Worm (Caenorhabditis elegans) whole organism, young adult: ENCODE measurements around the gene uaf-1.
A peak's percentile ranks its signal among the peaks of the same experiment; 100 is the strongest.

Source experiments
- B0019.2 ChIP-seq: fragments of 200-800 bp; sonication (Bioruptor generic); conservative IDR thresholded peaks from 2 replicates; pipeline ENCODE4 v1.3.6; 2022; ENCODE audit warnings: missing genetic modification reagents, missing genetic modification characterization, missing compliant biosample characterization
- B0035.1 ChIP-seq: sonication (generic microtip); optimal IDR thresholded peaks from 2 replicates; lab custom pipeline; 2016; ENCODE audit warnings: missing genetic modification characterization, mild to moderate bottlenecking, missing compliant biosample characterization, missing genotype, missing genetic modification reagents
- F23B12.7 ChIP-seq: sonication (generic microtip); optimal IDR thresholded peaks from 2 replicates; lab custom pipeline; 2017; ENCODE audit warnings: missing genetic modification characterization, mild to moderate bottlenecking, missing compliant biosample characterization, antibody characterized with exemption, moderate library complexity; ENCODE audit not compliant: insufficient read depth
- F33H1.4 ChIP-seq: fragments of 200-800 bp; sonication (Bioruptor generic); IDR thresholded peaks from 2 replicates; pipeline ENCODE4 v1.3.6; 2022; ENCODE audit warnings: missing genetic modification reagents, missing genetic modification characterization, missing compliant biosample characterization
- F57C9.4 ChIP-seq: sonication (generic microtip); optimal IDR thresholded peaks from 2 replicates; lab custom pipeline; 2017; ENCODE audit warnings: mild to moderate bottlenecking, missing genetic modification characterization, missing compliant biosample characterization
- T26A5.8 ChIP-seq: sonication (generic microtip); optimal IDR thresholded peaks from 2 replicates; lab custom pipeline; 2016; ENCODE audit warnings: missing genetic modification characterization, missing compliant biosample characterization
- Y53G8AR.9 ChIP-seq: fragments of 200-800 bp; sonication (Bioruptor generic); conservative IDR thresholded peaks from 2 replicates; pipeline ENCODE4 v1.3.6; 2022; ENCODE audit warnings: missing genetic modification reagents, missing genetic modification characterization, missing compliant biosample characterization
- akir-1 ChIP-seq: fragments of 200-800 bp; sonication (Bioruptor generic); optimal IDR thresholded peaks from 2 replicates; lab custom pipeline; 2018; ENCODE audit warnings: mild to moderate bottlenecking, missing genetic modification characterization, moderate library complexity, missing compliant biosample characterization
- aptf-2 ChIP-seq: fragments of 200-800 bp; sonication (Bioruptor generic); conservative IDR thresholded peaks from 2 replicates; pipeline ENCODE4 v1.3.6; 2022; ENCODE audit warnings: missing genetic modification reagents, missing genetic modification characterization, missing compliant biosample characterization
- athp-1 ChIP-seq: sonication (generic microtip); optimal IDR thresholded peaks from 2 replicates; lab custom pipeline; 2017; ENCODE audit warnings: mild to moderate bottlenecking, missing genetic modification characterization, missing compliant biosample characterization
- attf-5 ChIP-seq: fragments of 200-800 bp; sonication (Bioruptor generic); optimal IDR thresholded peaks from 2 replicates; lab custom pipeline; 2018; ENCODE audit warnings: mild to moderate bottlenecking, missing genetic modification characterization, missing compliant biosample characterization
- bed-2 ChIP-seq: fragments of 200-800 bp; sonication (Bioruptor generic); IDR thresholded peaks from 2 replicates; pipeline ENCODE4 v1.3.6; 2022; ENCODE audit warnings: missing genetic modification reagents, missing genetic modification characterization, missing compliant biosample characterization
- cebp-1 ChIP-seq, 2 experiments: fragments of 200-800 bp in 1 of 2; sonication (Bioruptor generic) in 1 of 2; sonication (generic microtip) in 1 of 2; IDR thresholded peaks in 1 of 2; optimal IDR thresholded peaks in 1 of 2; 2 replicates each; pipeline versions ENCODE4 v1.3.6 to Lab custom; 2017 to 2022; ENCODE audit warnings: missing compliant biosample characterization in 2 of 2, missing genetic modification characterization in 2 of 2, mild to moderate bottlenecking in 1 of 2, missing genetic modification reagents in 1 of 2, moderate library complexity in 1 of 2
- ceh-40 ChIP-seq: fragments of 200-800 bp; sonication (Bioruptor generic); IDR thresholded peaks from 2 replicates; pipeline ENCODE4 v1.3.6; 2022; ENCODE audit warnings: missing genetic modification characterization, missing compliant biosample characterization
- ceh-58 ChIP-seq: fragments of 200-800 bp; sonication (Bioruptor generic); IDR thresholded peaks from 2 replicates; pipeline ENCODE4 v1.3.6; 2022; ENCODE audit warnings: missing genetic modification characterization, missing compliant biosample characterization
- dpff-1 ChIP-seq: sonication (generic microtip); optimal IDR thresholded peaks from 2 replicates; lab custom pipeline; 2017; ENCODE audit warnings: mild to moderate bottlenecking, missing genetic modification characterization, missing compliant biosample characterization
- egl-44 ChIP-seq: fragments of 200-800 bp; sonication (Bioruptor generic); IDR thresholded peaks from 2 replicates; pipeline ENCODE4 v1.3.6; 2022; ENCODE audit warnings: missing genetic modification reagents, missing genetic modification characterization, missing compliant biosample characterization
- egrh-3 ChIP-seq: fragments of 200-800 bp; sonication (Bioruptor generic); IDR thresholded peaks from 2 replicates; pipeline ENCODE4 v1.3.6; 2022; ENCODE audit warnings: missing genetic modification reagents, missing genetic modification characterization, missing compliant biosample characterization
- fkh-3 ChIP-seq: sonication (generic microtip); optimal IDR thresholded peaks from 2 replicates; lab custom pipeline; 2016; ENCODE audit warnings: mild to moderate bottlenecking, missing genetic modification characterization, missing compliant biosample characterization
- gei-17 ChIP-seq: fragments of 200-800 bp; sonication (Bioruptor generic); optimal IDR thresholded peaks from 2 replicates; lab custom pipeline; 2018; ENCODE audit warnings: mild to moderate bottlenecking, missing genetic modification characterization, missing compliant biosample characterization
- lin-35 ChIP-seq, 3 experiments: fragments of 150-350 bp in 2 of 3; sonication (generic microtip) in 1 of 3; optimal IDR thresholded peaks; 2 replicates each; lab custom pipeline; 2014 to 2018; ENCODE audit warnings: missing biosample characterization in 3 of 3, missing genetic modification characterization in 3 of 3, missing genetic modification reagents in 3 of 3
- lin-40 ChIP-seq: sonication (generic microtip); optimal IDR thresholded peaks from 2 replicates; lab custom pipeline; 2016; ENCODE audit warnings: missing genetic modification characterization, mild to moderate bottlenecking, missing compliant biosample characterization, missing genotype, missing genetic modification reagents
- madf-10 ChIP-seq: sonication (generic microtip); optimal IDR thresholded peaks from 2 replicates; lab custom pipeline; 2016; ENCODE audit warnings: mild to moderate bottlenecking, missing genetic modification characterization, missing compliant biosample characterization
- mcd-1 ChIP-seq: fragments of 200-800 bp; sonication (Bioruptor generic); IDR thresholded peaks from 2 replicates; pipeline ENCODE4 v1.3.6; 2022; ENCODE audit warnings: missing genetic modification reagents, missing genetic modification characterization, missing compliant biosample characterization
- nhr-80 ChIP-seq: sonication (generic microtip); optimal IDR thresholded peaks from 2 replicates; lab custom pipeline; 2016; ENCODE audit warnings: missing genetic modification characterization, missing compliant biosample characterization
- pha-4 ChIP-seq: fragments of 150-350 bp; sonication (generic microtip); optimal IDR thresholded peaks from 2 replicates; lab custom pipeline; 2014; ENCODE audit warnings: missing biosample characterization, missing genetic modification reagents, missing genetic modification characterization
- rec-8 ChIP-seq, 2 experiments: sonication (generic microtip); optimal IDR thresholded peaks; 2 replicates each; lab custom pipeline; 2016; ENCODE audit warnings: mild to moderate bottlenecking in 2 of 2, missing genetic modification characterization in 2 of 2, missing genetic modification reagents in 2 of 2, missing genotype in 2 of 2, missing biosample characterization in 1 of 2, missing compliant biosample characterization in 1 of 2, moderate library complexity in 1 of 2
- sea-2 ChIP-seq: fragments of 200-800 bp; sonication (Bioruptor generic); IDR thresholded peaks from 2 replicates; pipeline ENCODE4 v1.3.6; 2022; ENCODE audit warnings: missing genetic modification characterization, missing compliant biosample characterization
- snpc-1.3 ChIP-seq: sonication (generic microtip); optimal IDR thresholded peaks from 2 replicates; lab custom pipeline; 2017; ENCODE audit warnings: missing genetic modification characterization, mild to moderate bottlenecking, missing compliant biosample characterization, antibody characterized with exemption, moderate library complexity, missing genotype, missing genetic modification reagents; ENCODE audit not compliant: insufficient read depth
- snpc-4 ChIP-seq, 5 experiments: fragments of 150-350 bp in 1 of 5; sonication (generic microtip) in 4 of 5; optimal IDR thresholded peaks; 2 replicates each; lab custom pipeline; 2014 to 2018; ENCODE audit warnings: missing genetic modification characterization in 5 of 5, missing biosample characterization in 3 of 5, antibody characterized with exemption in 2 of 5, mild to moderate bottlenecking in 2 of 5, missing compliant biosample characterization in 2 of 5, missing genotype in 2 of 5, moderate library complexity in 2 of 5, missing genetic modification reagents in 1 of 5
- tbp1 ChIP-seq: fragments of 200-800 bp; sonication (Bioruptor generic); optimal IDR thresholded peaks from 2 replicates; lab custom pipeline; 2018; ENCODE audit warnings: mild to moderate bottlenecking, missing genetic modification characterization, missing compliant biosample characterization
- xnd-1 ChIP-seq: sonication (generic microtip); optimal IDR thresholded peaks from 2 replicates; lab custom pipeline; 2016; ENCODE audit warnings: missing genotype, missing genetic modification reagents, missing genetic modification characterization, missing compliant biosample characterization
- zfh-2 ChIP-seq: fragments of 200-800 bp; sonication (Bioruptor generic); conservative IDR thresholded peaks from 2 replicates; pipeline ENCODE4 v1.3.6; 2022; ENCODE audit warnings: missing genetic modification reagents, missing genetic modification characterization, missing compliant biosample characterization
- ztf-18 ChIP-seq: sonication (generic microtip); optimal IDR thresholded peaks from 2 replicates; lab custom pipeline; 2016; ENCODE audit warnings: missing genotype, mild to moderate bottlenecking, missing genetic modification characterization, missing compliant biosample characterization
- ztf-22 ChIP-seq: fragments of 200-800 bp; sonication (Bioruptor generic); optimal IDR thresholded peaks from 2 replicates; lab custom pipeline; 2018; ENCODE audit warnings: mild to moderate bottlenecking, missing genetic modification characterization, moderate library complexity, missing compliant biosample characterization
- ztf-26 ChIP-seq: sonication (generic microtip); optimal IDR thresholded peaks from 2 replicates; lab custom pipeline; 2017; ENCODE audit warnings: missing genetic modification characterization, missing compliant biosample characterization

uaf-1 gene

DNA sequence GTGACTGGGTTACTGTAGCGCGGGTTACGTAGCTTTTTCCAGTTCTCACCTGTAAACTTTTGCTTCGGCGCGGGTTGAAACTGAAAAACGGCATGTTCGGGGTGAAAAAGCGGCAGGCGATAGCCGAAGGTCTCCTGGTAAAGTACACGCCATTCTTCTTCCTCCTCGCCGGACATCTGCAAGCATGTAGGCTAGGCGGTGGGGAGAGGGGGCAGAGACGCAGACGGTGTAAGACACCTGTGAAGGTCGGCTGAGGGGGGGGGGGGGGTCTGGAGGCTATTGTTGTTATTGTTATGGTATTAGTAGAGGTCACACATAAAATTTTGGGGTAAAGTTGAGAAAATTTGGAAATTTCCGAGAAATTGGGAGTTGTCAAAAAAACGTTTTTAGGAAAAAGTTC is 23.3 kb downstream of the uaf-1 start, which contains the start of gene fbxo-11.2 (continued):
- TF ChIP-seq B0019.2 (GFP tag; lab: Robert Waterston, UW) (no peak), attf-5 (GFP tag; lab: Kevin White, UChicago) (no peak), mcd-1 (GFP tag; lab: Robert Waterston, UW) (0 out of 2 replicates have a peak, but pooled peaks have one; percentile 21)

DNA sequence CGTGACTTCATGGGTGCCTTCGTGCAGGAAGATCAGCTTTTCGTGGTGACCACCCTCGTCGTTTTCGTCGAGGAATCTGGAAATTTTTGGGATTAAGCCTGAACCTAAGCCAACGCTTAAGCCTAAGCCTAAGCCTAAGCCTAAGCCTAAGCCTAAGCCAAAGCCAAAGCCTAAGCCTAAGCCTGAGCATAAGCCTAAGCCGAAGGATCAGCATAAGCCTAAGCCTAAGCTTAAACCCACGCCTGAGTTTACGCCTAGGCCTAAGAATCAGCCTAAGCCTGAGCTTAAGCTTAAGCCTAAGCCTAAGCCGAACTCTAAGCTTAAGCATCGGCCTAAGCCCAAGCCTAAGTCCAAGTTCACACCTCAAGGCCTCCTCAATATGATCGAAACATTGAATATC is 24.1 kb downstream of the uaf-1 start:
- TF ChIP-seq zfh-2 (GFP tag; lab: Robert Waterston, UW): 0 out of 2 replicates have a peak, but pooled peaks have one; percentile 21
- no peak for TF ChIP-seq B0035.1 (tag; lab: Kevin White, UChicago)
- TF ChIP-seq, all 124 proteins: peak for 1

ce11 chrIII:1051877-1052276 is 24.5 kb downstream of the uaf-1 start:
- TF ChIP-seq T26A5.8 (tag; lab: Kevin White, UChicago) (no peak), egrh-3 (GFP tag; lab: Robert Waterston, UW) (peak; percentile 85), zfh-2 (GFP tag; lab: Robert Waterston, UW) (peak; percentile 85)
- TF ChIP-seq, all 124 proteins: peak for 2

DNA sequence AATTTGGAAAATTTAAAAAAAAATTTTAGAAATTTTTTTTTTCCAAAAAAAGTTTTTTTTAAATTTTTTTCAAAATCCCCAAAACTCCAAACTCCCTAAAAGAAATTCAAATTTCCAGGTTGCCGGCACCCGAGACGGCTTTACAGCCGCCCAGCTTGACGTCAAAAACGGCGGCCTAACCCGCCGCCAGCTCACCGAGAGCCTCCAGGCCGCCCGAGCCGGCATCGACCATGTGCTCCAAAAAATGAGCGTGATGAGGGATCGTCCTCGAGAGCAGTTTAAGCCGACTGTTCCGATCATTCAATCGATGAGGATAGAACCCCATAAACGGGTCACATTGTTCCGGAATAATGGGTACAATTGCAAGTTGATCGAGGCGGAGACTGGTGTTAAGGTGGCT is 32.6 kb downstream of the uaf-1 start:
- TF ChIP-seq fkh-3 (no peak), bed-2 (GFP tag; lab: Robert Waterston, UW) (no peak), egl-44 (GFP tag; lab: Robert Waterston, UW) (no peak), sea-2 (GFP tag; lab: Robert Waterston, UW) (no peak), nhr-80 (no peak), zfh-2 (GFP tag; lab: Robert Waterston, UW) (peak; percentile 76), F57C9.4 (tag; lab: Kevin White, UChicago) (no peak), egrh-3 (GFP tag; lab: Robert Waterston, UW) (peak; percentile 45; the same call in 1 of the 2 replicates), T26A5.8 (tag; lab: Kevin White, UChicago) (no peak), xnd-1 (tag; lab: Kevin White, UChicago) (no peak), Y53G8AR.9 (GFP tag; lab: Robert Waterston, UW) (no peak), tbp1 (GFP tag; lab: Kevin White, UChicago) (no peak), lin-40 (tag; lab: Kevin White, UChicago) (no peak)

ce11 chrIII:1040059-1040458 is 36.3 kb downstream of the uaf-1 start:
- TF ChIP-seq zfh-2 (GFP tag; lab: Robert Waterston, UW): peak; percentile 75
- no peak for TF ChIP-seq ztf-26 (tag; lab: Kevin White, UChicago)

- TF ChIP-seq dpff-1 (tag; lab: Kevin White, UChicago) (no peak), rec-8 (tag; optimal IDR thresholded peaks at IDR 0.05; lab: Kevin White, UChicago) (no peak), ceh-40 (GFP tag; lab: Robert Waterston, UW) (no peak), ceh-58 (GFP tag; lab: Robert Waterston, UW) (no peak), akir-1 (no peak), madf-10 (no peak), F23B12.7 (tag; lab: Kevin White, UChicago) (peak; percentile 7), nhr-80 (no peak), ztf-18 (peak; percentile 92), F33H1.4 (peak; percentile 41), attf-5 (GFP tag; lab: Kevin White, UChicago) (no peak), athp-1 (tag; lab: Kevin White, UChicago) (no peak), mcd-1 (GFP tag; lab: Robert Waterston, UW) (peak; percentile 72), ztf-22 (GFP tag; lab: Kevin White, UChicago) (no peak), egrh-3 (GFP tag; lab: Robert Waterston, UW) (no peak), cebp-1 (GFP tag; IDR thresholded peaks at IDR 0.05; lab: Robert Waterston, UW) (no peak), cebp-1 (tag; optimal IDR thresholded peaks at IDR 0.05; lab: Kevin White, UChicago) (peak; percentile 31), snpc-1.3 (tag; lab: Kevin White, UChicago) (no peak), pha-4 (tag; lab: Kevin White, UChicago) (no peak), gei-17 (GFP tag; lab: Kevin White, UChicago) (no peak), lin-35 (GFP tag; optimal IDR thresholded peaks at IDR 0.05; lab: Kevin White, UChicago) (peak in 1 of 3 experiments; percentile 35), aptf-2 (GFP tag; lab: Robert Waterston, UW) (no peak), snpc-4 (GFP tag; optimal IDR thresholded peaks at IDR 0.05; lab: Kevin White, UChicago) (no peak), snpc-4 (tag; optimal IDR thresholded peaks at IDR 0.05; lab: Kevin White, UChicago) (no peak)
- TF ChIP-seq, all 124 proteins: peak for 6
These were observed 39.2 kb downstream of the uaf-1 start, which contains the start of the genes chin-1 and BE0003N10.1 for ce11 chrIII:1037173-1037572. Gene chin-1, minus strand, starts transcription at chrIII:1037212. Gene BE0003N10.1, plus strand, starts transcription at chrIII:1037492.
